Fruit fly (Drosophila melanogaster): ENCODE results near the gene CG3939.

CG3939 gene

DNA sequence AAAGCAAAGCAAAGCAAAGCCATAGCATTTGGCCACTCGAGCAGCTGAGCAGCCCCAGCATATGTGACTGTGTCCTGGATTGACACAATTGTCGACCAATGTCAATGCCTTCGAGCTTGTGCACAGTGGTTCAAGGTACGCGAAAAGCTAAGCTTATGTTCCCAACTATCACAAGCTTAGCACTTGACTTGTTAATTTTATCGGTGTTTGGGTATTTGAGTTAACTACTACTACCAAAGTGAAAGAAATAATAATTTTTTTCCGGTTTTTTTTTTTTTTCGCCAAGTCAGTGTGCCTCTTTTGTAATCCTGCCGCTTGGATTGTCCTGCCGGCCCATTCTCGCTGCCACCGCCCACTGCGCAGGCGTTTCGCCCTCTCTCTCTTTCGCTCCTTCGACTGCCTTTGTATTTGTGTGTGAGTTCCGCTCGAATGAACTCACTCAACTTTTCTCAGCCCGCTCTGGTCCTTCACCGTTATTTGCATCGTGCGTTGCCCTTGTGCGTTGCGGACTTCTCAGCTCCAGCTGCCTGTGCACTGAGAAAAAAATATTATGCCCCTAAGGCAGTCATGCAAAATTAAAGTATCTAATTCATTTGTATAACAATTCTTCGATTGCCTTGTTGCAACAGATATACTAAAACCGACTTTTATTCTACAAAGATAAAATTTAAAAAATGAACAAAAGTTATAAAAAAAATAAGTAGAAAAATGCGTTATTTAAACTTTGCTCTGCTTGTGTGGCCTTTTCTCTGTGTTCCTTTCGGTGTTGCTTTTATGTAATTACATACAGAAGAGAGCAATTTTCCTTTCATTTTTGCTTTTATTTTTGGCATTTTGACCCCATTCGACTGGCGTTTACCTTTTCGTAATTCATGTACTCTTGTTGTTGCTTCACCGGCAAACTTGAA is 31.3 kb downstream of the CG3939 start (continued):
- TF ChIP-seq Hsf (GFP tag; optimal IDR thresholded peaks at IDR 0.05) (peak; percentile 57), maf-S (GFP tag; optimal IDR thresholded peaks at IDR 0.05) (peak; percentile 55), B-H2 (GFP tag; optimal IDR thresholded peaks at IDR 0.05) (peak; percentile 20), vnd (GFP tag; IDR thresholded peaks at IDR 0.05; ENCODE audit: partially characterized antibody) (no peak), CG11504 (tag; optimal IDR thresholded peaks at IDR 0.05) (peak; percentile 68), unpg (GFP tag; optimal IDR thresholded peaks at IDR 0.05) (peak; percentile 55), CG2678 (tag; optimal IDR thresholded peaks at IDR 0.05) (peak; percentile 77), CG10565 (GFP tag; optimal IDR thresholded peaks at IDR 0.05) (no peak), peb (GFP tag; IDR thresholded peaks at IDR 0.05) (0 out of 2 replicates have a peak, but pooled peaks have one; percentile 33), CG16779 (GFP tag; IDR thresholded peaks at IDR 0.05) (peak; percentile 53; the same call in 1 of the 2 replicates), CG31441 (GFP tag; IDR thresholded peaks at IDR 0.05) (peak; percentile 57), CG4707 (GFP tag; optimal IDR thresholded peaks at IDR 0.05) (no peak), salm (tag; optimal IDR thresholded peaks at IDR 0.05) (no peak), lilli (GFP tag; optimal IDR thresholded peaks at IDR 0.05) (peak; percentile 74), CG9817 (tag; optimal IDR thresholded peaks at IDR 0.05) (peak; percentile 48), bbx (GFP tag; IDR thresholded peaks at IDR 0.05; ENCODE audit: partially characterized antibody) (no peak), az2 (GFP tag; optimal IDR thresholded peaks at IDR 0.05) (peak; percentile 54), CG13894 (tag; optimal IDR thresholded peaks at IDR 0.05) (peak; percentile 52), GATAe (GFP tag; conservative IDR thresholded peaks at IDR 0.05) (0 out of 2 replicates have a peak, but pooled peaks have one; percentile 11), CG7745 (tag; optimal IDR thresholded peaks at IDR 0.05) (no peak), YL-1 (GFP tag; optimal IDR thresholded peaks at IDR 0.05) (no peak), CG5245 (GFP tag; optimal IDR thresholded peaks at IDR 0.05) (peak; percentile 45), D19A (tag; optimal IDR thresholded peaks at IDR 0.05) (peak; percentile 11), NFAT (GFP tag; IDR thresholded peaks at IDR 0.05) (0 out of 2 replicates have a peak, but pooled peaks have one; percentile 11), Taf1 (GFP tag; IDR thresholded peaks at IDR 0.05) (peak; percentile 52), prd (optimal IDR thresholded peaks at IDR 0.05) (no peak), prd (GFP tag; IDR thresholded peaks at IDR 0.05) (peak; percentile 68), dmrt11E (tag; optimal IDR thresholded peaks at IDR 0.05) (no peak), CG17385 (GFP tag; optimal IDR thresholded peaks at IDR 0.05) (peak; percentile 52), nom (GFP tag; optimal IDR thresholded peaks at IDR 0.05) (no peak), gfzf (GFP tag; optimal IDR thresholded peaks at IDR 0.05) (no peak), H15 (GFP tag; IDR thresholded peaks at IDR 0.05) (peak; percentile 63; the same call in 1 of the 3 replicates), MBD-R2 (GFP tag; IDR thresholded peaks at IDR 0.05) (peak; percentile 37; the same call in 1 of the 2 replicates), z (GFP tag; IDR thresholded peaks at IDR 0.05) (peak; percentile 87), hkb (optimal IDR thresholded peaks at IDR 0.05) (no peak), hkb (GFP tag; IDR thresholded peaks at IDR 0.05) (peak; percentile 81), abd-A (tag; optimal IDR thresholded peaks at IDR 0.05) (no peak), HLH54F (GFP tag; optimal IDR thresholded peaks at IDR 0.05) (peak; percentile 49), NK7.1 (GFP tag; optimal IDR thresholded peaks at IDR 0.05) (peak; percentile 54), CG7987 (GFP tag; optimal IDR thresholded peaks at IDR 0.05) (no peak), CG8765 (GFP tag; IDR thresholded peaks at IDR 0.05) (no peak), tap (tag; optimal IDR thresholded peaks at IDR 0.05) (peak; percentile 19), CG14014 (GFP tag; IDR thresholded peaks at IDR 0.05) (peak; percentile 78), Six4 (GFP tag; optimal IDR thresholded peaks at IDR 0.05) (peak; percentile 50), tna (GFP tag; IDR thresholded peaks at IDR 0.05; ENCODE audit: partially characterized antibody) (no peak), CG4730 (GFP tag; IDR thresholded peaks at IDR 0.05) (peak; percentile 57), CG18011 (GFP tag; optimal IDR thresholded peaks at IDR 0.05) (peak; percentile 32), CG7357 (GFP tag; IDR thresholded peaks at IDR 0.05) (peak; percentile 57; the same call in 2 of the 3 replicates), Bteb2 (GFP tag; optimal IDR thresholded peaks at IDR 0.05) (peak; percentile 2)
